Worm (Caenorhabditis elegans) whole organism, L3 larva: ENCODE results near the gene folt-3.

Source experiments
- ceh-9 ChIP-seq: sonication (generic microtip); optimal IDR thresholded peaks from 2 replicates; lab custom pipeline; 2018; ENCODE audit warnings: missing biosample characterization, missing genetic modification characterization
- lin-15B ChIP-seq: fragments of 150-350 bp; optimal IDR thresholded peaks from 2 replicates; lab custom pipeline; 2014; ENCODE audit warnings: missing biosample characterization, missing genetic modification characterization
- nfya-1 ChIP-seq: sonication (generic microtip); optimal IDR thresholded peaks from 2 replicates; lab custom pipeline; 2017; ENCODE audit warnings: missing genetic modification characterization, mild to moderate bottlenecking, missing compliant biosample characterization, antibody characterized with exemption, moderate library complexity; ENCODE audit not compliant: insufficient read depth
- nhr-237 ChIP-seq: fragments of 150-350 bp; optimal IDR thresholded peaks from 2 replicates; lab custom pipeline; 2014; ENCODE audit warnings: missing biosample characterization, missing genetic modification characterization
- pha-4 ChIP-seq: fragments of 150-350 bp; optimal IDR thresholded peaks from 2 replicates; lab custom pipeline; 2014; ENCODE audit warnings: missing biosample characterization, missing genetic modification reagents, missing genetic modification characterization
- skn-1 ChIP-seq: fragments of 150-350 bp; optimal IDR thresholded peaks from 2 replicates; lab custom pipeline; 2014; ENCODE audit warnings: missing biosample characterization, missing genetic modification characterization
- ztf-4 ChIP-seq: fragments of 150-350 bp; optimal IDR thresholded peaks from 2 replicates; lab custom pipeline; 2014; ENCODE audit warnings: missing biosample characterization, missing genetic modification characterization

DNA sequence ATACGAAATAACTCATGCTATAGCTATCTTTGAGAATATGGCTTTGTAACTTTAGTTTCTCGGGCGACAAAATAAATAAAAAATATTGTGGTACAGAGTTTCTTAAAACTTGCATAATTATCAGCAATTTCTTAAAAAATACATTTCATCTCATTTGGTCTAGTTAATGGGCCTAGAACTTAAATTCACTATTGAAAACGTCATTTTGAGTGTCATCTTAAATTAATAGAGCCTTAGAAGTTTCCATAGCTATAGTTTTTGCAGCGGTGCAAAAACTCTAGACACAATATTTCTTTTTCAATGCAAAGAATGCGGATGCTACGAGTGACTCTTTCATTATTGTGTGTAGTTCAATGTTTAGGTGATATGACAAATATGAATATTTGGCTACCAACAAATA is 2.5 kb upstream of the folt-3 start, which contains the start of gene clec-215:
- TF ChIP-seq ztf-4 (tag; lab: Kevin White, UChicago): no peak
- no peak for TF ChIP-seq ceh-9 (tag; lab: Kevin White, UChicago)
- TF ChIP-seq nfya-1: no peak
- no peak for TF ChIP-seq skn-1 (tag; lab: Kevin White, UChicago)
- TF ChIP-seq nhr-237: no peak
- no peak for TF ChIP-seq pha-4 (tag; lab: Kevin White, UChicago)
- TF ChIP-seq lin-15B (tag; lab: Kevin White, UChicago): no peak
